Fruit fly (Drosophila melanogaster): ENCODE results near the gene Ir94b.

The Ir94b gene

DNA sequence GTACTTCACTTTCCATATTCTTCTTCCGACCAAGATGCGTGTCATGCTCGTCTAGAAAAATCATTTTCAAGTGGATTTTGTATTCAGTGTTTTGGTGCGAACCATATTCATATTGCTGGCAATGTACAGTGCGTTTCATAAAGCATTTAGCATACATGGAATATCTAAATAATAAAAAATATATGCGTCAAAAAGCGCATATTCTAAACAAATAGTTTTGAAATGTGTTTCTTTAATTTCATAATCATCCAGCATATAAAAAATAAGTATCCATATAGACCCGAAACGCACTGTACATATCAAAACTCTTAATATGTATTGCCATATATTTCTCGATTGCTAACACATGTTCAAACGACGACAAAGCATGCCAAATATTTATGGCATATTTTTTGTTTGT is 4.2 kb upstream of the Ir94b start:
- TF ChIP-seq Hr83 (GFP tag; optimal IDR thresholded peaks at IDR 0.05; ENCODE audit: poor library complexity, severe bottlenecking) (no peak), OdsH (GFP tag; optimal IDR thresholded peaks at IDR 0.05) (no peak), lola (GFP tag; optimal IDR thresholded peaks at IDR 0.05) (no peak), Dif (GFP tag; optimal IDR thresholded peaks at IDR 0.05; ENCODE audit: partially characterized antibody) (no peak), rgr (GFP tag; optimal IDR thresholded peaks at IDR 0.05) (no peak), CrebA (GFP tag; optimal IDR thresholded peaks at IDR 0.05; ENCODE audit: borderline replicate concordance) (no peak), Abd-B (GFP tag; optimal IDR thresholded peaks at IDR 0.05) (no peak), fru (GFP tag; optimal IDR thresholded peaks at IDR 0.05) (no peak), woc (GFP tag; optimal IDR thresholded peaks at IDR 0.05) (no peak), sv (GFP tag; optimal IDR thresholded peaks at IDR 0.05) (no peak), Myc (optimal IDR thresholded peaks at IDR 0.05) (no peak), Dfd (GFP tag; optimal IDR thresholded peaks at IDR 0.05) (no peak), pan (optimal IDR thresholded peaks at IDR 0.05) (no peak), CG9705 (GFP tag; optimal IDR thresholded peaks at IDR 0.05) (no peak)

DNA sequence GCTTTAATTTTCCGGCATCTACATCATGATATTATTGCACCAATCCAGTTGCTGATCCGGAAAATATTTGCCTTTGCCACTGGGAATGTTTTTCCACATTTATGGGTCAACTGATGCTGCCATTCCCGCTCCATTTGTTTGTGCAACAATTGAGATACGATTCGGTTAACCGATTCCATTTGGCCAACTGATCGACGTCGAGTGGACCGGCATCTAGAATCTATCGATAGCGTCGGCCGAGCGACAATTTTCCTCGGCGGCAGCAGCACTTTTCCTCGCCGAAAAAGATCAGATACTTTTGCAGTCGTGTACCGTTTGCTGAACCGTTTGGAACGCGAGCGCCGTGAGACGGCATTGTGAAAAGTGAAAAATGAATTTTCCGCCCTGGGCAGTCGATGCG is 2.7 kb upstream of the Ir94b start, which contains the start of gene CG42390:
Gene CG42390 (plus strand): TSS at position 301 of the 400 bp plus-strand sequence.
- TF ChIP-seq dsf (GFP tag; optimal IDR thresholded peaks at IDR 0.05; ENCODE audit: borderline replicate concordance) = no peak
- no peak for TF ChIP-seq Sp1 (GFP tag; optimal IDR thresholded peaks at IDR 0.05)
- no peak for TF ChIP-seq CG32264 (GFP tag; optimal IDR thresholded peaks at IDR 0.05)
- no peak for TF ChIP-seq sv (GFP tag; optimal IDR thresholded peaks at IDR 0.05)
- no peak for TF ChIP-seq Mio (GFP tag; optimal IDR thresholded peaks at IDR 0.05)
- TF ChIP-seq foxo (GFP tag; optimal IDR thresholded peaks at IDR 0.05) = no peak
- TF ChIP-seq Abd-B (GFP tag; optimal IDR thresholded peaks at IDR 0.05) = no peak
- no peak for TF ChIP-seq fru (GFP tag; optimal IDR thresholded peaks at IDR 0.05)

DNA sequence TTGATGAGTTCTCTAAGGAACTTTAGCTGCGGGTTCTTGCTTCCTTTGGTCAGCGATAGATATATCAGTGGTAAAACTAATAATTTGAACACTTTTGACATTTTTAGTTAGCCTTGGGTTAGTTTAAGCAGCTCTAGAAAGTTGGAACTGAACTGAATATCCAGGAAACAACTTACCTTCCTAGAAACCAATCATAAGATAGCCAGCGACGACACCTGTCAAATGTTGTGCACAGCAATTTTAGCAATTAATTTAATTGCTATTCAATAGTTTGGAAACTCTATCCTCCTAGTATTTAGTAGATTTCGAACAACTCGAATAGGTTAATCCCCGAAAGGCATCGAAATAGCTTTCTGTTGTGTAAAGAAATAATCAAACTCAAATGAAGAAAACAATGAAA is 2.3 kb upstream of the Ir94b start, which contains the start of gene Ir94c:
Gene Ir94c (minus strand): TSS at position 101 of the 400 bp plus-strand sequence.
- TF ChIP-seq lola (GFP tag; optimal IDR thresholded peaks at IDR 0.05) (no peak), jim (GFP tag; optimal IDR thresholded peaks at IDR 0.05) (no peak), HLH106 (tag; optimal IDR thresholded peaks at IDR 0.05) (no peak), Dif (GFP tag; optimal IDR thresholded peaks at IDR 0.05; ENCODE audit: partially characterized antibody) (no peak), GATAd (GFP tag; optimal IDR thresholded peaks at IDR 0.05) (no peak), ey (GFP tag; optimal IDR thresholded peaks at IDR 0.05) (no peak), dsf (GFP tag; optimal IDR thresholded peaks at IDR 0.05; ENCODE audit: borderline replicate concordance) (no peak), sage (GFP tag; optimal IDR thresholded peaks at IDR 0.05) (no peak), sv (GFP tag; optimal IDR thresholded peaks at IDR 0.05) (no peak), CrebA (GFP tag; optimal IDR thresholded peaks at IDR 0.05; ENCODE audit: borderline replicate concordance) (no peak), OdsH (GFP tag; optimal IDR thresholded peaks at IDR 0.05) (no peak), usp (GFP tag; optimal IDR thresholded peaks at IDR 0.05) (no peak), CG32264 (GFP tag; optimal IDR thresholded peaks at IDR 0.05) (no peak), psq (GFP tag; optimal IDR thresholded peaks at IDR 0.05) (no peak), Hr78 (GFP tag; optimal IDR thresholded peaks at IDR 0.05) (no peak), Hnf4 (GFP tag; optimal IDR thresholded peaks at IDR 0.05) (no peak), foxo (GFP tag; optimal IDR thresholded peaks at IDR 0.05) (no peak), Abd-B (GFP tag; optimal IDR thresholded peaks at IDR 0.05) (no peak), Sp1 (GFP tag; optimal IDR thresholded peaks at IDR 0.05) (no peak)

DNA sequence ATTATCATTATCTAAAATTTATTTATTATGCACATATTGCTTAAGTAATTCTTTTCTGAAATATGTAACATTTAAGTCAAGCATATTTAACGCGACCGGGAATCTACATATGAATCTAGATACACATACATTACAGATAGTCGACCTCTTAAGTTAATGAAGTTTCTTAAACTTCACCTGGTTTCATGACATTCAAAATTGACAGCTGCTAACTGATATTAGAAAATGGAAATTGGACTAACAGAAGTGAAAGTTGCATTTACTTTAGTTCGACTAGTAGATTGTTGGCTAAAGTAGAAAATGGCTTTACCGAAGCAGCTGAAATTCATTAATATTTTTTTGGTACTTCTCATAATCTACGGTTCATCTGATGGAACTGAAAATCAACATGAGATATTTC is 3.9 kb downstream of the Ir94b start, which contains the start of gene Ir94a:
Gene Ir94a (plus strand): TSS at position 301 of the 400 bp plus-strand sequence.
- TF ChIP-seq CG32264 (GFP tag; optimal IDR thresholded peaks at IDR 0.05) (no peak), foxo (GFP tag; optimal IDR thresholded peaks at IDR 0.05) (no peak)

DNA sequence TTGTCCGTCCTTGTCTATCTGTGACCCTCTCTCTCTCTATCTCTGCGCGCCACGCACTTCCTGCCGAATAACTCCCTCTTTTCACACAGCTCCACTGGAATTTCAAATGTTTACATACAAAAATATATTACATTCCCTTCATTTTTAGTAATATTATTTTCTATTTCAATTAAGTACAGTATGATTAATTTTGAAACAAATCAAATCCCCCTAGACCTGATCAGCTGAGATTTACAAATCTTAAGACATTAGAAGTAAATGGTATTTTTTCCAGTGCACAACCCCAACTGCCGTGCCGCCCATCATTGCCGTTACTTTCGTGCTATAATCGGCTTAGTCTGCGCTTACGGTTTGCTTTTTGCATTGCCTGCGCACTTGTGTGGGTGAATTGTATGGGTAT is 8.7 kb downstream of the Ir94b start:
- TF ChIP-seq HLH106 (tag; optimal IDR thresholded peaks at IDR 0.05) (no peak), Hr83 (GFP tag; optimal IDR thresholded peaks at IDR 0.05; ENCODE audit: poor library complexity, severe bottlenecking) (no peak), N (GFP tag; optimal IDR thresholded peaks at IDR 0.05) (no peak), Hr78 (GFP tag; optimal IDR thresholded peaks at IDR 0.05) (no peak), Sp1 (GFP tag; optimal IDR thresholded peaks at IDR 0.05) (no peak), OdsH (GFP tag; optimal IDR thresholded peaks at IDR 0.05) (no peak), dmrt93B (GFP tag; optimal IDR thresholded peaks at IDR 0.05) (no peak), CG9705 (GFP tag; optimal IDR thresholded peaks at IDR 0.05) (no peak), Hnf4 (GFP tag; optimal IDR thresholded peaks at IDR 0.05) (no peak), jim (GFP tag; optimal IDR thresholded peaks at IDR 0.05) (no peak), pan (optimal IDR thresholded peaks at IDR 0.05) (no peak), Dfd (GFP tag; optimal IDR thresholded peaks at IDR 0.05) (no peak), Dif (GFP tag; optimal IDR thresholded peaks at IDR 0.05; ENCODE audit: partially characterized antibody) (no peak), sage (GFP tag; optimal IDR thresholded peaks at IDR 0.05) (no peak), CG32264 (GFP tag; optimal IDR thresholded peaks at IDR 0.05) (no peak), Jra (GFP tag; optimal IDR thresholded peaks at IDR 0.05) (no peak), tai (GFP tag; optimal IDR thresholded peaks at IDR 0.05) (no peak), Mio (GFP tag; optimal IDR thresholded peaks at IDR 0.05) (no peak)
